Fruit fly (Drosophila melanogaster) whole organism, embryonic: Measurements from ENCODE around the gene dati.
A peak's percentile ranks its signal among the peaks of the same experiment; 100 is the strongest.

Experiments used
- Ada2b ChIP-seq: fragments of 200-800 bp; sonication (Bioruptor generic); IDR thresholded peaks from 2 replicates; pipeline ENCODE4 v1.3.6; 2022; ENCODE audit warnings: missing biosample characterization, missing genetic modification characterization
- B-H2 ChIP-seq: fragments of 200-800 bp; sonication (Bioruptor generic); optimal IDR thresholded peaks from 2 replicates; lab custom pipeline; 2018; ENCODE audit warnings: missing biosample characterization, mild to moderate bottlenecking, missing genetic modification characterization
- CG10979 ChIP-seq: fragments of 200-800 bp; sonication (Bioruptor generic); optimal IDR thresholded peaks from 2 replicates; lab custom pipeline; 2018; ENCODE audit warnings: missing biosample characterization, mild to moderate bottlenecking, missing genetic modification characterization, moderate library complexity
- CG12104 ChIP-seq: fragments of 200-800 bp; sonication (Bioruptor generic); optimal IDR thresholded peaks from 3 replicates; lab custom pipeline; 2016; ENCODE audit warnings: missing biosample characterization, missing genetic modification characterization
- CG13123 ChIP-seq: fragments of 200-800 bp; sonication (Bioruptor generic); optimal IDR thresholded peaks from 2 replicates; lab custom pipeline; 2016; ENCODE audit warnings: missing biosample characterization, missing genetic modification characterization
- CG16815 ChIP-seq: fragments of 200-800 bp; sonication (Bioruptor generic); optimal IDR thresholded peaks from 3 replicates; lab custom pipeline; 2017; ENCODE audit warnings: missing biosample characterization, mild to moderate bottlenecking, missing genetic modification characterization
- CG17802 ChIP-seq: fragments of 200-800 bp; sonication (Bioruptor generic); optimal IDR thresholded peaks from 2 replicates; lab custom pipeline; 2018; ENCODE audit warnings: missing biosample characterization, mild to moderate bottlenecking, missing genetic modification characterization, moderate library complexity
- CG2129 ChIP-seq: fragments of 200-800 bp; sonication (Bioruptor generic); IDR thresholded peaks from 2 replicates; pipeline ENCODE4 v1.3.6; 2022; ENCODE audit warnings: missing biosample characterization, missing genetic modification characterization; ENCODE audit not compliant: partially characterized antibody
- CG3995 ChIP-seq: fragments of 200-800 bp; sonication (Bioruptor generic); optimal IDR thresholded peaks from 3 replicates; lab custom pipeline; 2016; ENCODE audit warnings: missing biosample characterization, missing genetic modification characterization
- CG4424 ChIP-seq: fragments of 200-800 bp; sonication (Bioruptor generic); optimal IDR thresholded peaks from 3 replicates; lab custom pipeline; 2016; ENCODE audit warnings: missing biosample characterization, missing genetic modification characterization
- CG4730 ChIP-seq: fragments of 200-800 bp; sonication (Bioruptor generic); IDR thresholded peaks from 2 replicates; pipeline ENCODE4 v1.3.6; 2022; ENCODE audit warnings: missing biosample characterization, missing genetic modification characterization
- CG8089 ChIP-seq: fragments of 200-800 bp; sonication (Bioruptor generic); optimal IDR thresholded peaks from 3 replicates; lab custom pipeline; 2016; ENCODE audit warnings: missing biosample characterization, missing genetic modification characterization
- CG8281 ChIP-seq: fragments of 200-800 bp; sonication (Bioruptor generic); optimal IDR thresholded peaks from 2 replicates; lab custom pipeline; 2018; ENCODE audit warnings: missing biosample characterization, mild to moderate bottlenecking, missing genetic modification characterization, moderate library complexity
- CG9797 ChIP-seq: fragments of 200-800 bp; sonication (Bioruptor generic); optimal IDR thresholded peaks from 3 replicates; lab custom pipeline; 2018; ENCODE audit warnings: missing biosample characterization, mild to moderate bottlenecking, missing genetic modification characterization
- Dref ChIP-seq: fragments of 200-800 bp; sonication (Bioruptor generic); IDR thresholded peaks from 2 replicates; pipeline ENCODE4 v1.3.6; 2022; ENCODE audit warnings: missing biosample characterization, missing genetic modification characterization
- Hr39 ChIP-seq: fragments of >200 bp; optimal IDR thresholded peaks from 2 replicates; lab custom pipeline; 2017
- Hr78 ChIP-seq, 2 experiments: fragments of 200-800 bp in 1 of 2; fragments of >200 bp in 1 of 2; sonication (Bioruptor generic) in 1 of 2; optimal IDR thresholded peaks; 2 replicates each; lab custom pipeline; 2017 to 2019; ENCODE audit warnings: missing biosample characterization in 2 of 2, missing genetic modification characterization in 2 of 2, mild to moderate bottlenecking in 1 of 2, moderate library complexity in 1 of 2
- Mad ChIP-seq: fragments of 200-800 bp; sonication (Bioruptor generic); optimal IDR thresholded peaks from 2 replicates; lab custom pipeline; 2016; ENCODE audit warnings: missing biosample characterization, missing genetic modification characterization
- NK7.1 ChIP-seq: fragments of 200-800 bp; sonication (Bioruptor generic); optimal IDR thresholded peaks from 3 replicates; lab custom pipeline; 2016; ENCODE audit warnings: missing biosample characterization, missing genetic modification characterization
- Nf-YB ChIP-seq: fragments of 200-800 bp; sonication (Bioruptor generic); optimal IDR thresholded peaks from 3 replicates; lab custom pipeline; 2019; ENCODE audit warnings: missing biosample characterization, mild to moderate bottlenecking, missing genetic modification characterization, moderate library complexity
- Optix ChIP-seq: fragments of 200-800 bp; sonication (Bioruptor generic); IDR thresholded peaks from 3 replicates; pipeline ENCODE4 v1.3.6; 2022; ENCODE audit warnings: missing biosample characterization, missing genetic modification characterization
- Spps ChIP-seq: fragments of 200-800 bp; sonication (Bioruptor generic); optimal IDR thresholded peaks from 2 replicates; lab custom pipeline; 2018; ENCODE audit warnings: missing biosample characterization, mild to moderate bottlenecking, missing genetic modification characterization
- Sry-β ChIP-seq: fragments of 200-800 bp; sonication (Bioruptor generic); optimal IDR thresholded peaks from 2 replicates; lab custom pipeline; 2018; ENCODE audit warnings: missing biosample characterization, mild to moderate bottlenecking, missing genetic modification characterization, moderate library complexity
- amos ChIP-seq: fragments of 200-800 bp; sonication (Bioruptor generic); IDR thresholded peaks from 2 replicates; pipeline ENCODE4 v1.3.6; 2022; ENCODE audit warnings: missing biosample characterization, missing genetic modification characterization; ENCODE audit not compliant: partially characterized antibody
- bcd ChIP-seq: fragments of 200-800 bp; sonication (Bioruptor generic); optimal IDR thresholded peaks from 2 replicates; lab custom pipeline; 2017; ENCODE audit warnings: missing biosample characterization, mild to moderate bottlenecking, missing genetic modification characterization
- chif ChIP-seq, 2 experiments: fragments of 200-800 bp; sonication (Bioruptor generic); optimal IDR thresholded peaks; 3 replicates each; lab custom pipeline; 2016; ENCODE audit warnings: missing biosample characterization in 2 of 2, missing genetic modification characterization in 2 of 2
- dati ChIP-seq: fragments of 200-800 bp; sonication (Bioruptor generic); IDR thresholded peaks from 2 replicates; pipeline ENCODE4 v1.3.6; 2022; ENCODE audit warnings: missing biosample characterization, missing genetic modification characterization
- en ChIP-seq: fragments of 200-800 bp; sonication (Bioruptor generic); optimal IDR thresholded peaks from 2 replicates; lab custom pipeline; 2016; ENCODE audit warnings: missing biosample characterization, missing genetic modification characterization
- fu2 ChIP-seq: fragments of 200-800 bp; sonication (Bioruptor generic); optimal IDR thresholded peaks from 2 replicates; lab custom pipeline; 2016; ENCODE audit warnings: missing biosample characterization, missing genetic modification characterization
- gfzf ChIP-seq: fragments of 200-800 bp; sonication (Bioruptor generic); optimal IDR thresholded peaks from 2 replicates; lab custom pipeline; 2016; ENCODE audit warnings: missing biosample characterization, mild to moderate bottlenecking, missing genetic modification characterization, moderate library complexity
- hkb ChIP-seq, 2 experiments: fragments of 200-800 bp in 1 of 2; fragments of >200 bp in 1 of 2; sonication (Bioruptor generic) in 1 of 2; IDR thresholded peaks in 1 of 2; optimal IDR thresholded peaks in 1 of 2; 2 replicates each; pipeline versions ENCODE4 v1.3.6 to Lab custom; 2017 to 2022; ENCODE audit warnings: missing biosample characterization in 1 of 2, missing genetic modification characterization in 1 of 2
- mam ChIP-seq: fragments of 200-800 bp; sonication (Bioruptor generic); optimal IDR thresholded peaks from 3 replicates; lab custom pipeline; 2016; ENCODE audit warnings: missing biosample characterization, missing genetic modification characterization
- mld ChIP-seq: fragments of 200-800 bp; sonication (Bioruptor generic); IDR thresholded peaks from 3 replicates; pipeline ENCODE4 v1.3.6; 2022; ENCODE audit warnings: missing biosample characterization, missing genetic modification characterization; ENCODE audit not compliant: partially characterized antibody
- nom ChIP-seq: fragments of 200-800 bp; sonication (Bioruptor generic); optimal IDR thresholded peaks from 2 replicates; lab custom pipeline; 2017; ENCODE audit warnings: missing biosample characterization, missing genetic modification characterization, mild to moderate bottlenecking, moderate library complexity, missing genetic modification reagents
- otp ChIP-seq: fragments of 200-800 bp; sonication (Bioruptor generic); IDR thresholded peaks from 3 replicates; pipeline ENCODE4, ENCODE4 v1.3.6; 2022; ENCODE audit warnings: missing biosample characterization, missing genetic modification characterization
- pzg ChIP-seq: fragments of 200-800 bp; sonication (Bioruptor generic); optimal IDR thresholded peaks from 3 replicates; lab custom pipeline; 2018; ENCODE audit warnings: missing biosample characterization, mild to moderate bottlenecking, missing genetic modification characterization, moderate library complexity
- repo ChIP-seq: fragments of 200-800 bp; sonication (Bioruptor generic); optimal IDR thresholded peaks from 2 replicates; lab custom pipeline; 2016; ENCODE audit warnings: missing biosample characterization, missing genetic modification characterization
- run ChIP-seq: fragments of 200-800 bp; sonication (Bioruptor generic); optimal IDR thresholded peaks from 3 replicates; lab custom pipeline; 2018; ENCODE audit warnings: missing biosample characterization, mild to moderate bottlenecking, missing genetic modification characterization
- sd ChIP-seq: fragments of 200-800 bp; sonication (Bioruptor generic); optimal IDR thresholded peaks from 3 replicates; lab custom pipeline; 2018; ENCODE audit warnings: missing biosample characterization, mild to moderate bottlenecking, missing genetic modification characterization, moderate library complexity
- slbo ChIP-seq: fragments of 200-800 bp; sonication (Bioruptor generic); IDR thresholded peaks from 2 replicates; pipeline ENCODE4 v1.3.6; 2022; ENCODE audit warnings: missing biosample characterization, missing genetic modification characterization
- slp2 ChIP-seq: fragments of 200-800 bp; sonication (Bioruptor generic); optimal IDR thresholded peaks from 2 replicates; lab custom pipeline; 2016; ENCODE audit warnings: missing biosample characterization, missing genetic modification characterization
- sqz ChIP-seq: fragments of 200-800 bp; sonication (Bioruptor generic); optimal IDR thresholded peaks from 3 replicates; lab custom pipeline; 2018; ENCODE audit warnings: missing biosample characterization, mild to moderate bottlenecking, missing genetic modification characterization
- stc ChIP-seq: fragments of 200-800 bp; sonication (Bioruptor generic); IDR thresholded peaks from 2 replicates; pipeline ENCODE4 v1.3.6; 2022; ENCODE audit warnings: missing biosample characterization, missing genetic modification characterization
- tx ChIP-seq: fragments of 200-800 bp; sonication (Bioruptor generic); optimal IDR thresholded peaks from 2 replicates; lab custom pipeline; 2016; ENCODE audit warnings: missing biosample characterization, missing genetic modification characterization
- unc-4 ChIP-seq: fragments of 200-800 bp; sonication (Bioruptor generic); IDR thresholded peaks from 2 replicates; pipeline ENCODE4 v1.3.6; 2022; ENCODE audit warnings: missing biosample characterization, missing genetic modification characterization; ENCODE audit not compliant: partially characterized antibody
- usp ChIP-seq: fragments of >200 bp; optimal IDR thresholded peaks from 2 replicates; lab custom pipeline; 2017; ENCODE audit warnings: missing biosample characterization, missing genetic modification characterization
- vnd ChIP-seq: fragments of 200-800 bp; sonication (Bioruptor generic); IDR thresholded peaks from 3 replicates; pipeline ENCODE4 v1.3.6; 2022; ENCODE audit warnings: missing biosample characterization, missing genetic modification characterization; ENCODE audit not compliant: partially characterized antibody
- wek ChIP-seq: fragments of 200-800 bp; sonication (Bioruptor generic); optimal IDR thresholded peaks from 3 replicates; lab custom pipeline; 2018; ENCODE audit warnings: missing biosample characterization, mild to moderate bottlenecking, missing genetic modification characterization, moderate library complexity
- wor ChIP-seq: fragments of 200-800 bp; sonication (Bioruptor generic); IDR thresholded peaks from 2 replicates; pipeline ENCODE4 v1.3.6; 2022; ENCODE audit warnings: missing biosample characterization, missing genetic modification characterization
- yki ChIP-seq: fragments of >200 bp; optimal IDR thresholded peaks from 3 replicates; lab custom pipeline; 2018
- zen ChIP-seq: fragments of 200-800 bp; sonication (Bioruptor generic); optimal IDR thresholded peaks from 3 replicates; lab custom pipeline; 2018; ENCODE audit warnings: missing biosample characterization, mild to moderate bottlenecking, missing genetic modification characterization, moderate library complexity
- zen2 ChIP-seq: fragments of 200-800 bp; sonication (Bioruptor generic); IDR thresholded peaks from 3 replicates; pipeline ENCODE4 v1.3.6; 2022; ENCODE audit warnings: missing biosample characterization, missing genetic modification characterization; ENCODE audit not compliant: partially characterized antibody

The dati gene

dm6 chr4:406843-407242 is 11.4 kb upstream of the dati start (continued):
- TF ChIP-seq chif (GFP tag; optimal IDR thresholded peaks at IDR 0.05; lab: Kevin White, UChicago): peak in 1 of 2 experiments; percentile 74
- TF ChIP-seq mam (GFP tag; lab: Kevin White, UChicago): peak; percentile 12
- TF ChIP-seq Ada2b: no peak
- no peak for TF ChIP-seq repo (GFP tag; lab: Kevin White, UChicago)
- no peak for TF ChIP-seq otp
- no peak for TF ChIP-seq Spps (tag; lab: Kevin White, UChicago)
- no peak for TF ChIP-seq amos (GFP tag; lab: Robert Waterston, UW)
- TF ChIP-seq Mad: no peak
- no peak for TF ChIP-seq usp
- no peak for TF ChIP-seq Hr78 (GFP tag; optimal IDR thresholded peaks at IDR 0.05; lab: Kevin White, UChicago)
- TF ChIP-seq unc-4 (GFP tag; lab: Robert Waterston, UW): no peak
- TF ChIP-seq zen (tag; lab: Kevin White, UChicago): no peak
- TF ChIP-seq CG4424 (GFP tag; lab: Kevin White, UChicago): peak; percentile 61
- peak; percentile 60 for TF ChIP-seq sqz (GFP tag; lab: Kevin White, UChicago)
- peak; percentile 36 for TF ChIP-seq CG8089 (GFP tag; lab: Kevin White, UChicago)
- TF ChIP-seq CG12104 (GFP tag; lab: Kevin White, UChicago): no peak
- TF ChIP-seq CG17802 (tag; lab: Kevin White, UChicago): no peak
- no peak for TF ChIP-seq wor (GFP tag; lab: Robert Waterston, UW)
- no peak for TF ChIP-seq Optix (GFP tag; lab: Robert Waterston, UW)
- no peak for TF ChIP-seq Sry-β
- no peak for TF ChIP-seq gfzf (GFP tag; lab: Kevin White, UChicago)
- TF ChIP-seq fu2 (GFP tag; lab: Kevin White, UChicago): no peak
- no peak for TF ChIP-seq pzg (GFP tag; lab: Kevin White, UChicago)
- TF ChIP-seq tx (GFP tag; lab: Kevin White, UChicago): no peak
- TF ChIP-seq CG16815 (GFP tag; lab: Kevin White, UChicago): no peak
- peak; percentile 3 for TF ChIP-seq en (GFP tag; lab: Kevin White, UChicago)
- no peak for TF ChIP-seq stc (GFP tag; lab: Robert Waterston, UW)
- no peak for TF ChIP-seq B-H2 (GFP tag; lab: Kevin White, UChicago)
- no peak for TF ChIP-seq CG4730 (GFP tag; lab: Robert Waterston, UW)
- no peak for TF ChIP-seq CG13123
- no peak for TF ChIP-seq wek (GFP tag; lab: Kevin White, UChicago)
- TF ChIP-seq Nf-YB (GFP tag; lab: Kevin White, UChicago): no peak
- no peak for TF ChIP-seq yki
- peak; percentile 40 for TF ChIP-seq slp2
- no peak for TF ChIP-seq nom (GFP tag; lab: Kevin White, UChicago)
- no peak for TF ChIP-seq slbo
- TF ChIP-seq dati (GFP tag; lab: Robert Waterston, UW): no peak
- TF ChIP-seq CG8281 (tag; lab: Kevin White, UChicago): no peak
- no peak for TF ChIP-seq run
- no peak for TF ChIP-seq CG9797 (GFP tag; lab: Kevin White, UChicago)
- no peak for TF ChIP-seq hkb (optimal IDR thresholded peaks at IDR 0.05; lab: Kevin White, UChicago)
- no peak for TF ChIP-seq hkb (GFP tag; IDR thresholded peaks at IDR 0.05; lab: Robert Waterston, UW)
- no peak for TF ChIP-seq zen2 (GFP tag; lab: Robert Waterston, UW)
- TF ChIP-seq mld: no peak
- no peak for TF ChIP-seq CG3995
- no peak for TF ChIP-seq bcd
- TF ChIP-seq sd (tag; lab: Kevin White, UChicago): no peak
- peak; percentile 100 for TF ChIP-seq CG10979 (tag; lab: Kevin White, UChicago)
- no peak for TF ChIP-seq NK7.1 (GFP tag; lab: Kevin White, UChicago)
- no peak for TF ChIP-seq CG2129
- no peak for TF ChIP-seq vnd
- TF ChIP-seq Hr39 (lab: Kevin White, UChicago): no peak
- no peak for TF ChIP-seq Dref (GFP tag; lab: Robert Waterston, UW)
